Fruit fly (Drosophila melanogaster) Kc167 (cell line): Measurements from ENCODE around the gene CG33934.

Experiments
- Sin3A ChIP-seq: fragments of >200 bp; optimal IDR thresholded peaks from 2 replicates; lab custom pipeline; 2018; ENCODE audit warnings: missing external identifiers
- h ChIP-seq: fragments of >200 bp; optimal IDR thresholded peaks from 3 replicates; lab custom pipeline; 2018; ENCODE audit warnings: missing external identifiers

dm6 chr3R:20058960-20059359, 16.4 kb downstream of the CG33934 start:
- TF ChIP-seq Sin3A (lab: Kevin White, UChicago) (no peak), h (no peak)
